Fruit fly (Drosophila melanogaster) whole organism, embryonic: ENCODE data around the gene DNAlig4.

ENCODE experiments used
- Atf-2 ChIP-seq: fragments of 200-800 bp; sonication (Bioruptor generic); optimal IDR thresholded peaks from 2 replicates; lab custom pipeline; 2016; ENCODE audit warnings: missing biosample characterization, missing genetic modification characterization
- Bdp1 ChIP-seq: fragments of 200-800 bp; sonication (Bioruptor generic); optimal IDR thresholded peaks from 3 replicates; lab custom pipeline; 2016; ENCODE audit warnings: missing biosample characterization, missing genetic modification characterization
- CG10431 ChIP-seq: fragments of 200-800 bp; sonication (Bioruptor generic); optimal IDR thresholded peaks from 3 replicates; lab custom pipeline; 2018; ENCODE audit warnings: missing biosample characterization, mild to moderate bottlenecking, missing genetic modification characterization
- CG11085 ChIP-seq: fragments of 200-800 bp; sonication (Bioruptor generic); IDR thresholded peaks from 2 replicates; pipeline ENCODE4 v1.3.6; 2022; ENCODE audit warnings: missing biosample characterization, missing genetic modification characterization
- CG1233 ChIP-seq: fragments of 200-800 bp; sonication (Bioruptor generic); optimal IDR thresholded peaks from 4 replicates; lab custom pipeline; 2018; ENCODE audit warnings: missing biosample characterization, mild to moderate bottlenecking, missing genetic modification characterization
- CG13123 ChIP-seq: fragments of 200-800 bp; sonication (Bioruptor generic); optimal IDR thresholded peaks from 2 replicates; lab custom pipeline; 2016; ENCODE audit warnings: missing biosample characterization, missing genetic modification characterization
- CG15011 ChIP-seq: fragments of 200-800 bp; sonication (Bioruptor generic); optimal IDR thresholded peaks from 3 replicates; lab custom pipeline; 2018; ENCODE audit warnings: missing biosample characterization, mild to moderate bottlenecking, missing genetic modification characterization
- CG15479 ChIP-seq: fragments of 200-800 bp; sonication (Bioruptor generic); optimal IDR thresholded peaks from 3 replicates; lab custom pipeline; 2019; ENCODE audit warnings: missing biosample characterization, mild to moderate bottlenecking, missing genetic modification characterization, moderate library complexity
- CG17328 ChIP-seq: fragments of 200-800 bp; sonication (Bioruptor generic); IDR thresholded peaks from 2 replicates; pipeline ENCODE4 v1.3.6; 2022; ENCODE audit warnings: missing biosample characterization, missing genetic modification characterization
- CG17612 ChIP-seq: fragments of 200-800 bp; sonication (Bioruptor generic); IDR thresholded peaks from 2 replicates; pipeline ENCODE4 v1.3.6; 2022; ENCODE audit warnings: missing biosample characterization, missing genetic modification characterization
- CG1792 ChIP-seq: fragments of 200-800 bp; sonication (Bioruptor generic); optimal IDR thresholded peaks from 2 replicates; lab custom pipeline; 2016; ENCODE audit warnings: missing biosample characterization, missing genetic modification characterization
- CG2889 ChIP-seq: fragments of 200-800 bp; sonication (Bioruptor generic); IDR thresholded peaks from 3 replicates; pipeline ENCODE4 v1.3.6; 2022; ENCODE audit warnings: missing biosample characterization, missing genetic modification characterization
- CG3163 ChIP-seq: fragments of 200-800 bp; sonication (Bioruptor generic); optimal IDR thresholded peaks from 3 replicates; lab custom pipeline; 2016; ENCODE audit warnings: missing biosample characterization, missing genetic modification characterization
- CG4360 ChIP-seq: fragments of 200-800 bp; sonication (Bioruptor generic); IDR thresholded peaks from 2 replicates; pipeline ENCODE4 v1.3.6; 2022; ENCODE audit warnings: missing biosample characterization, missing genetic modification characterization
- CG4707 ChIP-seq: fragments of 200-800 bp; sonication (Bioruptor generic); optimal IDR thresholded peaks from 2 replicates; lab custom pipeline; 2018; ENCODE audit warnings: missing biosample characterization, mild to moderate bottlenecking, missing genetic modification characterization, moderate library complexity
- CG6272 ChIP-seq: fragments of 200-800 bp; sonication (Bioruptor generic); IDR thresholded peaks from 2 replicates; pipeline ENCODE4 v1.3.6; 2022; ENCODE audit warnings: missing biosample characterization, missing genetic modification characterization
- CG7372 ChIP-seq: fragments of 200-800 bp; sonication (Bioruptor generic); IDR thresholded peaks from 2 replicates; pipeline ENCODE4 v1.3.6; 2022; ENCODE audit warnings: missing biosample characterization, missing genetic modification characterization
- CG7556 ChIP-seq: fragments of 200-800 bp; sonication (Bioruptor generic); optimal IDR thresholded peaks from 2 replicates; lab custom pipeline; 2017; ENCODE audit warnings: missing biosample characterization, mild to moderate bottlenecking, missing genetic modification characterization
- CG7839 ChIP-seq: fragments of 200-800 bp; sonication (Bioruptor generic); optimal IDR thresholded peaks from 3 replicates; lab custom pipeline; 2018; ENCODE audit warnings: missing biosample characterization, mild to moderate bottlenecking, missing genetic modification characterization, moderate library complexity
- CG7963 ChIP-seq: fragments of 200-800 bp; sonication (Bioruptor generic); IDR thresholded peaks from 3 replicates; pipeline ENCODE4 v1.3.6; 2022; ENCODE audit warnings: missing biosample characterization, missing genetic modification characterization; ENCODE audit not compliant: partially characterized antibody
- CG9797 ChIP-seq: fragments of 200-800 bp; sonication (Bioruptor generic); optimal IDR thresholded peaks from 3 replicates; lab custom pipeline; 2018; ENCODE audit warnings: missing biosample characterization, mild to moderate bottlenecking, missing genetic modification characterization
- CrebB ChIP-seq: fragments of 200-800 bp; sonication (Bioruptor generic); optimal IDR thresholded peaks from 3 replicates; lab custom pipeline; 2018; ENCODE audit warnings: missing biosample characterization, mild to moderate bottlenecking, missing genetic modification characterization
- D ChIP-seq, 2 experiments: fragments of 200-800 bp in 1 of 2; fragments of >200 bp in 1 of 2; sonication (Bioruptor generic) in 1 of 2; optimal IDR thresholded peaks; 2 replicates in 1 of 2; 3 replicates in 1 of 2; lab custom pipeline; 2017; ENCODE audit warnings: mild to moderate bottlenecking in 1 of 2, missing biosample characterization in 1 of 2, missing genetic modification characterization in 1 of 2, missing genetic modification reagents in 1 of 2
- D19B ChIP-seq: fragments of 200-800 bp; sonication (Bioruptor generic); optimal IDR thresholded peaks from 2 replicates; lab custom pipeline; 2017; ENCODE audit warnings: missing biosample characterization, mild to moderate bottlenecking, missing genetic modification characterization
- Dll ChIP-seq: fragments of 200-800 bp; sonication (Bioruptor generic); IDR thresholded peaks from 4 replicates; pipeline ENCODE4 v1.3.6; 2022; ENCODE audit warnings: missing biosample characterization, missing genetic modification characterization; ENCODE audit not compliant: partially characterized antibody
- Meics ChIP-seq: fragments of 200-800 bp; sonication (Bioruptor generic); optimal IDR thresholded peaks from 2 replicates; lab custom pipeline; 2017; ENCODE audit warnings: missing biosample characterization, mild to moderate bottlenecking, missing genetic modification characterization
- Nf-YA ChIP-seq: fragments of 200-800 bp; sonication (Bioruptor generic); IDR thresholded peaks from 2 replicates; pipeline ENCODE4 v1.3.6; 2022; ENCODE audit warnings: missing biosample characterization, missing genetic modification characterization
- Pdp1 ChIP-seq, 2 experiments: fragments of 200-800 bp; sonication (Bioruptor generic); optimal IDR thresholded peaks; 3 replicates each; lab custom pipeline; 2016; ENCODE audit warnings: missing biosample characterization in 2 of 2, missing genetic modification characterization in 2 of 2, mild to moderate bottlenecking in 1 of 2, moderate library complexity in 1 of 2
- Ravus ChIP-seq: fragments of 200-800 bp; sonication (Bioruptor generic); IDR thresholded peaks from 2 replicates; pipeline ENCODE4 v1.3.6; 2022; ENCODE audit warnings: missing biosample characterization, missing genetic modification characterization
- Scr ChIP-seq: fragments of 200-800 bp; sonication (Bioruptor generic); IDR thresholded peaks from 2 replicates; pipeline ENCODE4 v1.3.6; 2022; ENCODE audit warnings: missing biosample characterization, missing genetic modification characterization; ENCODE audit not compliant: partially characterized antibody
- Xbp1 ChIP-seq: fragments of 200-800 bp; sonication (Bioruptor generic); optimal IDR thresholded peaks from 3 replicates; lab custom pipeline; 2016; ENCODE audit warnings: missing biosample characterization, mild to moderate bottlenecking, missing genetic modification characterization
- abd-A ChIP-seq: fragments of 200-800 bp; sonication (Bioruptor generic); optimal IDR thresholded peaks from 3 replicates; lab custom pipeline; 2019; ENCODE audit warnings: missing biosample characterization, mild to moderate bottlenecking, missing genetic modification characterization, moderate library complexity
- ash1 ChIP-seq: fragments of 200-800 bp; sonication (Bioruptor generic); optimal IDR thresholded peaks from 2 replicates; lab custom pipeline; 2018; ENCODE audit warnings: missing biosample characterization, mild to moderate bottlenecking, missing genetic modification characterization
- chinmo ChIP-seq: fragments of 200-800 bp; sonication (Bioruptor generic); IDR thresholded peaks from 4 replicates; pipeline ENCODE4 v1.3.6; 2022; ENCODE audit warnings: missing biosample characterization, missing genetic modification characterization; ENCODE audit not compliant: partially characterized antibody
- corto ChIP-seq: fragments of 200-800 bp; sonication (Bioruptor generic); optimal IDR thresholded peaks from 2 replicates; lab custom pipeline; 2016; ENCODE audit warnings: missing biosample characterization, mild to moderate bottlenecking, missing genetic modification characterization, moderate library complexity
- da ChIP-seq: fragments of 200-800 bp; sonication (Bioruptor generic); optimal IDR thresholded peaks from 2 replicates; lab custom pipeline; 2016; ENCODE audit warnings: missing biosample characterization, missing genetic modification characterization
- dati ChIP-seq: fragments of 200-800 bp; sonication (Bioruptor generic); IDR thresholded peaks from 2 replicates; pipeline ENCODE4 v1.3.6; 2022; ENCODE audit warnings: missing biosample characterization, missing genetic modification characterization
- gsb-n ChIP-seq: fragments of 200-800 bp; sonication (Bioruptor generic); optimal IDR thresholded peaks from 3 replicates; lab custom pipeline; 2018; ENCODE audit warnings: missing biosample characterization, mild to moderate bottlenecking, missing genetic modification characterization
- her ChIP-seq: fragments of 200-800 bp; sonication (Bioruptor generic); optimal IDR thresholded peaks from 2 replicates; lab custom pipeline; 2016; ENCODE audit warnings: missing biosample characterization, missing genetic modification characterization
- hkb ChIP-seq, 2 experiments: fragments of 200-800 bp in 1 of 2; fragments of >200 bp in 1 of 2; sonication (Bioruptor generic) in 1 of 2; IDR thresholded peaks in 1 of 2; optimal IDR thresholded peaks in 1 of 2; 2 replicates each; pipeline versions ENCODE4 v1.3.6 to Lab custom; 2017 to 2022; ENCODE audit warnings: missing biosample characterization in 1 of 2, missing genetic modification characterization in 1 of 2
- jigr1 ChIP-seq: fragments of 200-800 bp; sonication (Bioruptor generic); IDR thresholded peaks from 3 replicates; pipeline ENCODE4 v1.3.6; 2022; ENCODE audit warnings: missing biosample characterization, missing genetic modification characterization
- nerfin-2 ChIP-seq: fragments of 200-800 bp; sonication (Bioruptor generic); IDR thresholded peaks from 2 replicates; pipeline ENCODE4 v1.3.6; 2022; ENCODE audit warnings: missing biosample characterization, missing genetic modification characterization; ENCODE audit not compliant: partially characterized antibody
- ranshi ChIP-seq: fragments of 200-800 bp; sonication (Bioruptor generic); IDR thresholded peaks from 2 replicates; pipeline ENCODE4 v1.3.6; 2022; ENCODE audit warnings: missing biosample characterization, missing genetic modification characterization
- sd ChIP-seq: fragments of 200-800 bp; sonication (Bioruptor generic); optimal IDR thresholded peaks from 3 replicates; lab custom pipeline; 2018; ENCODE audit warnings: missing biosample characterization, mild to moderate bottlenecking, missing genetic modification characterization, moderate library complexity
- ssp ChIP-seq: fragments of 200-800 bp; sonication (Bioruptor generic); IDR thresholded peaks from 2 replicates; pipeline ENCODE4 v1.3.6; 2022; ENCODE audit warnings: missing biosample characterization, missing genetic modification characterization
- tap ChIP-seq: fragments of 200-800 bp; optimal IDR thresholded peaks from 3 replicates; lab custom pipeline; 2019; ENCODE audit warnings: missing biosample characterization, mild to moderate bottlenecking, missing genetic modification characterization, moderate library complexity
- tin ChIP-seq: fragments of 200-800 bp; sonication (Bioruptor generic); optimal IDR thresholded peaks from 3 replicates; lab custom pipeline; 2016; ENCODE audit warnings: missing biosample characterization, missing genetic modification characterization
- toy ChIP-seq: fragments of 200-800 bp; sonication (Bioruptor generic); IDR thresholded peaks from 2 replicates; pipeline ENCODE4 v1.3.6; 2022; ENCODE audit warnings: missing biosample characterization, missing genetic modification characterization

The DNAlig4 gene

DNA sequence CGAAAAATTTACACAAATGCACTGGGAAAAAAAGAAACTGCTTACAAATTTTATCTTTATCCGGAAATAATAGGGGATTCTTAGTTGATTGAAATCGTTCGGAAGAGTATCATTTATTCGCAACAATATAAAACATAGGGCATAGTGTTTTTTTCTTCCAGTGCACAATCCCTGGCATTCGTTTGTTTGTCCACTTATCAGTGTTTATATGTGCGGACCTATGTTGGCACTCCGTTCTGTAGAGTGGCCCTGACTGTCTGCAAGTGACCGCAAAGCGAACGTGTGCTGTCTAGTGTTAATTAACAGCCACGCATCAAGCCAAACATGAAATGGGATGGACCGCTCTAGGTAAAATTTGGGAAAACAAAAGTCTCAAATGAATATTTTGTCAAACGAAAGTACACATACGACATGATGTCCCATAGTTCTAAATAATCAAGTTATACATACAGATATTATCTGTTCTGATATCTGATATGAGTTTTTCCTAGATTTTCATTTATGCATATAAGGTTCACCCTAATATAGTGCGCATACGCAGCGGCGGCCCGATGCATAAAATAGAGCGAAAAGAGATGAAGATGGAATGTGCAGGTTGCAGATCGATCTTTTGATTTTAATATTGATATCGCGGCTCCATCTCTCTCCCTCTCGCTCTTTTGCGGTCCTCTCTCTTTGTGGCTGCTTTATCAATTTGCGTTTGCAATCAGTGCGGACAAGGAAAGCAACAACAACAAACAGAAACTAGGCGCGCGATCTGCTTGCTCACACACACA, 26.3 kb downstream of the DNAlig4 start (continued):
- TF ChIP-seq CG7839 (tag; lab: Kevin White, UChicago) (peak; percentile 95), CG13123 (GFP tag; lab: Kevin White, UChicago) (peak; percentile 87), CrebB (tag; lab: Kevin White, UChicago) (peak; percentile 80), dati (GFP tag; lab: Robert Waterston, UW) (peak; percentile 84; the same call in 1 of the 2 replicates), Scr (GFP tag; lab: Robert Waterston, UW) (no peak), nerfin-2 (GFP tag; lab: Robert Waterston, UW) (no peak), CG6272 (peak; percentile 86), CG2889 (peak; percentile 92), tin (peak; percentile 91), CG9797 (peak; percentile 26), gsb-n (peak; percentile 69), D (optimal IDR thresholded peaks at IDR 0.05; lab: Kevin White, UChicago) (no peak), D (GFP tag; optimal IDR thresholded peaks at IDR 0.05; lab: Kevin White, UChicago) (peak; percentile 89), Xbp1 (GFP tag; lab: Kevin White, UChicago) (peak; percentile 95), CG1792 (peak; percentile 92), CG7556 (peak; percentile 91), jigr1 (GFP tag; lab: Robert Waterston, UW) (peak; percentile 77; the same call in 2 of the 3 replicates), ash1 (peak; percentile 7), Bdp1 (GFP tag; lab: Kevin White, UChicago) (peak; percentile 87), Pdp1 (GFP tag; optimal IDR thresholded peaks at IDR 0.05; lab: Kevin White, UChicago) (peak; percentile 93 to 96), CG15011 (peak; percentile 87), D19B (GFP tag; lab: Kevin White, UChicago) (peak; percentile 87), ranshi (peak; percentile 89), ssp (GFP tag; lab: Robert Waterston, UW) (peak; percentile 78), CG4707 (GFP tag; lab: Kevin White, UChicago) (peak; percentile 51), CG10431 (GFP tag; lab: Kevin White, UChicago) (peak; percentile 64), corto (GFP tag; lab: Kevin White, UChicago) (no peak), CG1233 (peak; percentile 94), CG17612 (GFP tag; lab: Robert Waterston, UW) (peak; percentile 84), chinmo (no peak; the same call in 3 of the 4 replicates), CG17328 (GFP tag; lab: Robert Waterston, UW) (peak; percentile 91), Nf-YA (GFP tag; lab: Robert Waterston, UW) (peak; percentile 79), her (peak; percentile 95), Meics (GFP tag; lab: Kevin White, UChicago) (peak; percentile 94), CG11085 (peak; percentile 89), hkb (optimal IDR thresholded peaks at IDR 0.05; lab: Kevin White, UChicago) (no peak), hkb (GFP tag; IDR thresholded peaks at IDR 0.05; lab: Robert Waterston, UW) (peak; percentile 92), CG15479 (GFP tag; lab: Kevin White, UChicago) (no peak), abd-A (tag; lab: Kevin White, UChicago) (no peak), da (peak; percentile 89), tap (peak; percentile 88), Dll (GFP tag; lab: Robert Waterston, UW) (no peak), CG3163 (peak; percentile 78), Atf-2 (GFP tag; lab: Kevin White, UChicago) (peak; percentile 94), CG4360 (peak; percentile 86), sd (tag; lab: Kevin White, UChicago) (peak; percentile 81), CG7372 (peak; percentile 88), Ravus (GFP tag; lab: Robert Waterston, UW) (peak; percentile 78), toy (peak; percentile 84), CG7963 (no peak)
